Worm (Caenorhabditis elegans) whole organism, mixed stage, embryonic: ENCODE results near the gene ZK550.6.
A peak's percentile ranks its signal among the peaks of the same experiment; 100 is the strongest.

Experiments
- M03D4.4 ChIP-seq: sonication (generic microtip); optimal IDR thresholded peaks from 2 replicates; lab custom pipeline; 2017; ENCODE audit warnings: mild to moderate bottlenecking, missing genetic modification characterization, missing compliant biosample characterization
- bed-3 ChIP-seq: fragments of 200-800 bp; sonication (Bioruptor generic); optimal IDR thresholded peaks from 3 replicates; lab custom pipeline; 2018; ENCODE audit warnings: mild to moderate bottlenecking, missing genetic modification characterization, moderate library complexity, missing compliant biosample characterization
- ceh-39 ChIP-seq: fragments of 150-350 bp; optimal IDR thresholded peaks from 2 replicates; lab custom pipeline; 2014; ENCODE audit warnings: missing biosample characterization, missing genetic modification characterization
- ceh-43 ChIP-seq: fragments of 200-800 bp; sonication (Bioruptor generic); optimal IDR thresholded peaks from 2 replicates; lab custom pipeline; 2018; ENCODE audit warnings: mild to moderate bottlenecking, missing genetic modification characterization, moderate library complexity, missing compliant biosample characterization
- ceh-83 ChIP-seq: fragments of 200-800 bp; sonication (Bioruptor generic); optimal IDR thresholded peaks from 2 replicates; lab custom pipeline; 2018; ENCODE audit warnings: mild to moderate bottlenecking, missing genetic modification characterization, missing compliant biosample characterization
- ces-1 ChIP-seq: fragments of 150-350 bp; optimal IDR thresholded peaks from 2 replicates; lab custom pipeline; 2014; ENCODE audit warnings: missing biosample characterization, missing genetic modification reagents, missing genetic modification characterization
- cnd-1 ChIP-seq: fragments of 200-800 bp; sonication (Bioruptor generic); optimal IDR thresholded peaks from 2 replicates; lab custom pipeline; 2018; ENCODE audit warnings: mild to moderate bottlenecking, missing genetic modification characterization, missing compliant biosample characterization
- elt-3 ChIP-seq: fragments of 150-350 bp; optimal IDR thresholded peaks from 2 replicates; lab custom pipeline; 2014; ENCODE audit warnings: missing biosample characterization, missing genetic modification characterization
- hlh-1 ChIP-seq: fragments of 150-350 bp; optimal IDR thresholded peaks from 2 replicates; lab custom pipeline; 2014; ENCODE audit warnings: missing biosample characterization, missing genetic modification reagents, missing genetic modification characterization
- lin-13 ChIP-seq: fragments of 150-350 bp; optimal IDR thresholded peaks from 2 replicates; lab custom pipeline; 2014; ENCODE audit warnings: missing biosample characterization, missing genetic modification characterization
- lsy-2 ChIP-seq: fragments of 150-350 bp; optimal IDR thresholded peaks from 2 replicates; lab custom pipeline; 2014; ENCODE audit warnings: missing biosample characterization, missing genetic modification characterization
- mab-5 ChIP-seq: fragments of 150-350 bp; optimal IDR thresholded peaks from 2 replicates; lab custom pipeline; 2014; ENCODE audit warnings: missing biosample characterization, missing genetic modification characterization
- mep-1 ChIP-seq: fragments of 150-350 bp; optimal IDR thresholded peaks from 2 replicates; lab custom pipeline; 2017; ENCODE audit warnings: missing biosample characterization, missing genetic modification reagents, missing genetic modification characterization, inconsistent platforms
- nhr-12 ChIP-seq: fragments of 150-350 bp; optimal IDR thresholded peaks from 2 replicates; lab custom pipeline; 2014; ENCODE audit warnings: missing biosample characterization, missing genetic modification characterization
- nhr-2 ChIP-seq: fragments of 150-350 bp; optimal IDR thresholded peaks from 2 replicates; lab custom pipeline; 2014; ENCODE audit warnings: missing biosample characterization, missing genetic modification characterization
- nhr-237 ChIP-seq: fragments of 150-350 bp; optimal IDR thresholded peaks from 2 replicates; lab custom pipeline; 2014; ENCODE audit warnings: missing biosample characterization, missing genetic modification characterization
- nhr-28 ChIP-seq: fragments of 150-350 bp; optimal IDR thresholded peaks from 2 replicates; lab custom pipeline; 2014; ENCODE audit warnings: missing biosample characterization, missing genetic modification characterization
- nhr-76 ChIP-seq: sonication (generic microtip); optimal IDR thresholded peaks from 2 replicates; lab custom pipeline; 2017; ENCODE audit warnings: missing biosample characterization, missing genetic modification characterization
- pha-4 ChIP-seq: fragments of 150-350 bp; optimal IDR thresholded peaks from 2 replicates; lab custom pipeline; 2018; ENCODE audit warnings: missing biosample characterization, missing genetic modification reagents, missing genetic modification characterization
- snpc-4 ChIP-seq: fragments of 150-350 bp; optimal IDR thresholded peaks from 2 replicates; lab custom pipeline; 2014; ENCODE audit warnings: missing biosample characterization, missing genetic modification characterization
- sptf-1 ChIP-seq: sonication (generic microtip); optimal IDR thresholded peaks from 2 replicates; lab custom pipeline; 2017; ENCODE audit warnings: mild to moderate bottlenecking, missing genetic modification characterization, moderate library complexity, missing compliant biosample characterization
- tbx-8 ChIP-seq: fragments of 200-800 bp; sonication (Bioruptor generic); optimal IDR thresholded peaks from 2 replicates; lab custom pipeline; 2018; ENCODE audit warnings: mild to moderate bottlenecking, missing genetic modification characterization, moderate library complexity, missing compliant biosample characterization
- unc-62 ChIP-seq: fragments of 150-350 bp; optimal IDR thresholded peaks from 2 replicates; lab custom pipeline; 2014; ENCODE audit warnings: missing biosample characterization, missing genetic modification reagents, missing genetic modification characterization

ZK550.6 gene

ce11 chrIV:17249691-17250181, 12.5 kb downstream of the ZK550.6 start, which contains the start of gene eelo-2 (continued):
- TF ChIP-seq pha-4 (tag; lab: Kevin White, UChicago) (peak; percentile 99), nhr-28 (no peak)

ce11 chrIV:17248538-17248937, 13.7 kb downstream of the ZK550.6 start:
- no peak for TF ChIP-seq nhr-12

- TF ChIP-seq unc-62 (GFP tag; lab: Kevin White, UChicago): no peak
- TF ChIP-seq nhr-2 (tag; lab: Kevin White, UChicago): no peak
Measured at ce11 chrIV:17247184-17247583, 15.1 kb downstream of the ZK550.6 start.

ce11 chrIV:17245200-17245599, 17.1 kb downstream of the ZK550.6 start, which contains the start of gene ZK550.2:
TSS of gene ZK550.2 (plus strand) at chrIV:17245584.
- TF ChIP-seq elt-3 (no peak), lsy-2 (tag; lab: Kevin White, UChicago) (no peak), tbx-8 (GFP tag; lab: Kevin White, UChicago) (no peak)
- TF ChIP-seq, all 35 proteins: peak for 0

ce11 chrIV:17238951-17239350, 23.3 kb downstream of the ZK550.6 start:
- peak; percentile 60 for TF ChIP-seq ces-1 (GFP tag; lab: Kevin White, UChicago)
- TF ChIP-seq lin-13 (tag; lab: Kevin White, UChicago): no peak

ce11 chrIV:17237029-17237428, 25.3 kb downstream of the ZK550.6 start:
- TF ChIP-seq lin-13 (tag; lab: Kevin White, UChicago): no peak
- no peak for TF ChIP-seq ceh-43 (GFP tag; lab: Kevin White, UChicago)
- TF ChIP-seq ceh-39 (tag; lab: Kevin White, UChicago): no peak
- peak; percentile 26 for TF ChIP-seq ces-1 (GFP tag; lab: Kevin White, UChicago)
- no peak for TF ChIP-seq unc-62 (GFP tag; lab: Kevin White, UChicago)
- TF ChIP-seq nhr-76 (tag; lab: Kevin White, UChicago): no peak
- TF ChIP-seq tbx-8 (GFP tag; lab: Kevin White, UChicago): no peak
- TF ChIP-seq cnd-1 (tag; lab: Kevin White, UChicago): no peak
- TF ChIP-seq, all 35 proteins: peak for 1

ce11 chrIV:17233494-17233893, 28.8 kb downstream of the ZK550.6 start:
- TF ChIP-seq mep-1 (tag; lab: Kevin White, UChicago) (no peak), sptf-1 (tag; lab: Kevin White, UChicago) (no peak), nhr-237 (no peak), ces-1 (GFP tag; lab: Kevin White, UChicago) (peak; percentile 91), bed-3 (GFP tag; lab: Kevin White, UChicago) (no peak), lin-13 (tag; lab: Kevin White, UChicago) (no peak), nhr-28 (no peak)
- TF ChIP-seq, all 35 proteins: peak for 1

- no peak for TF ChIP-seq snpc-4 (tag; lab: Kevin White, UChicago)
- TF ChIP-seq ceh-39 (tag; lab: Kevin White, UChicago): no peak
- no peak for TF ChIP-seq elt-3
- TF ChIP-seq mab-5 (tag; lab: Kevin White, UChicago): no peak
- TF ChIP-seq M03D4.4 (tag; lab: Kevin White, UChicago): no peak
- TF ChIP-seq mep-1 (tag; lab: Kevin White, UChicago): no peak
- no peak for TF ChIP-seq hlh-1 (tag; lab: Kevin White, UChicago)
- peak; percentile 77 for TF ChIP-seq ces-1 (GFP tag; lab: Kevin White, UChicago)
Measured at ce11 chrIV:17232899-17233298, 29.4 kb downstream of the ZK550.6 start.

ce11 chrIV:17230958-17231357, 31.3 kb downstream of the ZK550.6 start, which contains the start of gene npr-32:
TSS of gene npr-32 (minus strand) at chrIV:17231058.
- TF ChIP-seq ceh-83 (GFP tag; lab: Kevin White, UChicago) (no peak), snpc-4 (tag; lab: Kevin White, UChicago) (no peak), elt-3 (no peak), M03D4.4 (tag; lab: Kevin White, UChicago) (no peak)
